Worm (Caenorhabditis elegans): ENCODE measurements around the gene srh-8.

The srh-8 gene

ce11 chrV:4007927-4008326 lies 2.6 kb downstream of the srh-8 start, which contains the start of gene srh-7:
TSS of gene srh-7 (plus strand) at chrV:4008227.
- TF ChIP-seq ets-7 (tag; optimal IDR thresholded peaks at IDR 0.05): no peak
- no peak for TF ChIP-seq ceh-13 (GFP tag; optimal IDR thresholded peaks at IDR 0.05)
- no peak for TF ChIP-seq ceh-36 (tag; optimal IDR thresholded peaks at IDR 0.05)
- TF ChIP-seq flt-1 (GFP tag; IDR thresholded peaks at IDR 0.05): no peak
- no peak for TF ChIP-seq tbx-11 (GFP tag; IDR thresholded peaks at IDR 0.05)

- TF ChIP-seq ama-1 (optimal IDR thresholded peaks at IDR 0.05) (no peak), B0310.2 (tag; optimal IDR thresholded peaks at IDR 0.05) (no peak), flt-1 (GFP tag; IDR thresholded peaks at IDR 0.05) (no peak), aly-1 (tag; optimal IDR thresholded peaks at IDR 0.05) (no peak), ets-7 (tag; optimal IDR thresholded peaks at IDR 0.05) (no peak), tra-4 (tag; optimal IDR thresholded peaks at IDR 0.05) (no peak), hmg-4 (GFP tag; optimal IDR thresholded peaks at IDR 0.05) (no peak), sea-1 (GFP tag; conservative IDR thresholded peaks at IDR 0.05) (no peak), F13C5.2 (tag; optimal IDR thresholded peaks at IDR 0.05) (no peak), tbx-11 (GFP tag; IDR thresholded peaks at IDR 0.05) (no peak)
These were observed 4.9 kb downstream of the srh-8 start, which contains the start of gene srh-4 for ce11 chrV:4010170-4010569. TSS of gene srh-4 (plus strand) at chrV:4010470.

DNA sequence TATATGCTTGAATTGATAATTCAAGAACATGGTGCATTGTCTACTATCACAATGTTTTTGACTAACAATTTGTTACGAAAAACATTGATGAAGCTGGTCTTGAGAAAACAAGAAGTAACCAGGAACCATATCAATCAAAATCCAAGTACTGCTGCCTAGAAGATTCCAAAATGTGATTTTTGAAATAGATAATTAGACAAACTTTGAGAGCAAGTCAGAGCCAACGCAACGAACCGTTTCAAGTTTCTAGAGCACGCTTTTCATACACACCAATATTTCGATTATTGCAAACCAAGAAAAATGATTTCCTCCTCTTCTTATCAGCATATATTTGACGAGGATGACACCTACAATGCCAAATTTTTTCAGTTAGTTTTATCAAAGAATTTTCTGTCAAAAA lies 11.5 kb downstream of the srh-8 start, which contains the start of gene srw-89:
Gene srw-89 (plus strand): TSS at position 301 of the 400 bp plus-strand sequence.
- TF ChIP-seq tra-4 (tag; optimal IDR thresholded peaks at IDR 0.05): no peak
- TF ChIP-seq hmg-4 (GFP tag; optimal IDR thresholded peaks at IDR 0.05): no peak
- TF ChIP-seq aly-1 (tag; optimal IDR thresholded peaks at IDR 0.05): no peak
- TF ChIP-seq tbx-11 (GFP tag; IDR thresholded peaks at IDR 0.05): no peak
- no peak for TF ChIP-seq ceh-36 (tag; optimal IDR thresholded peaks at IDR 0.05)
- TF ChIP-seq pes-1 (GFP tag; IDR thresholded peaks at IDR 0.05): no peak
- TF ChIP-seq sea-1 (GFP tag; conservative IDR thresholded peaks at IDR 0.05): no peak
- TF ChIP-seq ama-1 (optimal IDR thresholded peaks at IDR 0.05): no peak
- TF ChIP-seq ceh-13 (GFP tag; optimal IDR thresholded peaks at IDR 0.05): no peak
- no peak for TF ChIP-seq B0310.2 (tag; optimal IDR thresholded peaks at IDR 0.05)
- TF ChIP-seq hmbx-1 (tag; optimal IDR thresholded peaks at IDR 0.05): no peak
- no peak for TF ChIP-seq hnd-1 (tag; optimal IDR thresholded peaks at IDR 0.05)
- TF ChIP-seq scrt-1 (GFP tag; IDR thresholded peaks at IDR 0.05): no peak
- no peak for TF ChIP-seq F13C5.2 (tag; optimal IDR thresholded peaks at IDR 0.05)
- TF ChIP-seq ets-7 (tag; optimal IDR thresholded peaks at IDR 0.05): no peak
- no peak for TF ChIP-seq flt-1 (GFP tag; IDR thresholded peaks at IDR 0.05)

- TF ChIP-seq tbx-11 (GFP tag; IDR thresholded peaks at IDR 0.05) (no peak), tra-4 (tag; optimal IDR thresholded peaks at IDR 0.05) (no peak), ama-1 (optimal IDR thresholded peaks at IDR 0.05) (no peak), flt-1 (GFP tag; IDR thresholded peaks at IDR 0.05) (no peak), pes-1 (GFP tag; IDR thresholded peaks at IDR 0.05) (no peak), hmg-4 (GFP tag; optimal IDR thresholded peaks at IDR 0.05) (no peak)
These were observed 13.3 kb downstream of the srh-8 start for ce11 chrV:4018591-4018990.

- TF ChIP-seq hmg-4 (GFP tag; optimal IDR thresholded peaks at IDR 0.05): no peak
- TF ChIP-seq tra-4 (tag; optimal IDR thresholded peaks at IDR 0.05): no peak
- TF ChIP-seq tbx-37 (GFP tag; conservative IDR thresholded peaks at IDR 0.05): no peak
- TF ChIP-seq B0310.2 (tag; optimal IDR thresholded peaks at IDR 0.05): no peak
- TF ChIP-seq ama-1 (optimal IDR thresholded peaks at IDR 0.05): no peak
- TF ChIP-seq ceh-13 (GFP tag; optimal IDR thresholded peaks at IDR 0.05): no peak
- no peak for TF ChIP-seq sea-1 (GFP tag; conservative IDR thresholded peaks at IDR 0.05)
- no peak for TF ChIP-seq scrt-1 (GFP tag; IDR thresholded peaks at IDR 0.05)
- TF ChIP-seq ceh-36 (tag; optimal IDR thresholded peaks at IDR 0.05): no peak
- TF ChIP-seq ets-7 (tag; optimal IDR thresholded peaks at IDR 0.05): no peak
- no peak for TF ChIP-seq pes-1 (GFP tag; IDR thresholded peaks at IDR 0.05)
- no peak for TF ChIP-seq tbx-11 (GFP tag; IDR thresholded peaks at IDR 0.05)
- TF ChIP-seq aly-1 (tag; optimal IDR thresholded peaks at IDR 0.05): no peak
- TF ChIP-seq F13C5.2 (tag; optimal IDR thresholded peaks at IDR 0.05): no peak
- no peak for TF ChIP-seq hmbx-1 (tag; optimal IDR thresholded peaks at IDR 0.05)
- no peak for TF ChIP-seq flt-1 (GFP tag; IDR thresholded peaks at IDR 0.05)
- TF ChIP-seq hnd-1 (tag; optimal IDR thresholded peaks at IDR 0.05): no peak
These were observed 13.9 kb downstream of the srh-8 start, which contains the start of gene K09D9.3 for ce11 chrV:4019188-4019587. TSS of gene K09D9.3 (plus strand) at chrV:4019488.

DNA sequence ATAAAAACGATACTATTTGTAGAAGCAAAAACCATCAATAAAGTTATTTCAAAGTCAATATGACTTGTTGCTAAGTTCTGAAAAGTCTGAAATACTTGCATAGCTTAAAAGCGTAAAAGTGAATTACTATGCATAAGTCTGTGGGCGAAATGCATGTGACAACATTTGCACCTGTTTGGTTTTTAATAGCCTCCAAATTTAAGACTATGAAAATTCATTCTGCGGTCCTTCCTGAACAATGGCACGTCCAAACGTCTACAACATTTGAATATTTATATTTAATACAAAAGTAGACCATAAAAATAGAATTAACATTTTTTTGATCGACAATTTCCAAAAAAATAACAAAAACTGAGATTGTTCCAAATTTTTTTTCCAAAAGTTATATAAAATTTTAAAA lies 16.5 kb downstream of the srh-8 start, which contains the start of gene K09D9.14:
Gene K09D9.14 (minus strand): TSS at position 101 of the 400 bp plus-strand sequence.
- TF ChIP-seq flt-1 (GFP tag; IDR thresholded peaks at IDR 0.05) (no peak), F13C5.2 (tag; optimal IDR thresholded peaks at IDR 0.05) (no peak), ceh-36 (tag; optimal IDR thresholded peaks at IDR 0.05) (no peak), aly-1 (tag; optimal IDR thresholded peaks at IDR 0.05) (no peak), hmbx-1 (tag; optimal IDR thresholded peaks at IDR 0.05) (no peak), ceh-13 (GFP tag; optimal IDR thresholded peaks at IDR 0.05) (no peak)

ce11 chrV:4022309-4022708 lies 17.0 kb downstream of the srh-8 start, which contains the start of gene cyp-35A3:
TSS of gene cyp-35A3 (plus strand) at chrV:4022609.
- TF ChIP-seq tra-4 (tag; optimal IDR thresholded peaks at IDR 0.05) (no peak), B0310.2 (tag; optimal IDR thresholded peaks at IDR 0.05) (no peak), hmg-4 (GFP tag; optimal IDR thresholded peaks at IDR 0.05) (no peak), ets-7 (tag; optimal IDR thresholded peaks at IDR 0.05) (no peak), hmbx-1 (tag; optimal IDR thresholded peaks at IDR 0.05) (no peak), flt-1 (GFP tag; IDR thresholded peaks at IDR 0.05) (no peak), ceh-36 (tag; optimal IDR thresholded peaks at IDR 0.05) (no peak), aly-1 (tag; optimal IDR thresholded peaks at IDR 0.05) (no peak), tbx-11 (GFP tag; IDR thresholded peaks at IDR 0.05) (no peak), pes-1 (GFP tag; IDR thresholded peaks at IDR 0.05) (no peak), hnd-1 (tag; optimal IDR thresholded peaks at IDR 0.05) (no peak), scrt-1 (GFP tag; IDR thresholded peaks at IDR 0.05) (no peak), tbx-37 (GFP tag; conservative IDR thresholded peaks at IDR 0.05) (no peak), ama-1 (optimal IDR thresholded peaks at IDR 0.05) (no peak), ceh-13 (GFP tag; optimal IDR thresholded peaks at IDR 0.05) (no peak), F13C5.2 (tag; optimal IDR thresholded peaks at IDR 0.05) (no peak), sea-1 (GFP tag; conservative IDR thresholded peaks at IDR 0.05) (no peak)

DNA sequence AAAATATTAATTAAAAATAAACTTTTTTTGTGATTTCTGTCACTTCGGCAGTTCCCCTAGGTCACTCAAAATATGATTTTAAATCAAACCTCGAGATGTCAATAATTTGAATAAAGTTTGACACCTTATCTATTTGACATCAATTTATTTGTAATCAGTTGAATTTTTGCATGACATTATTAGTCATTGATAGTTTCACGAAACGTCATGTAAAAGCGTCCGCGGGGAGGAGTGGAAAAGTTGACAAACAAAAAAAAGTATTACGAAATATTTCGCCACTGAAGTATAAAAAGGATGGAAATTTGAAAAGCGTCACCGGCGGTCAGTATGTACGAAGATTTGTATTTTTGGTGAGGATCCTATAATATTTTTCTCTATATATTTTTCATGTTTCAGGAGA lies 19.5 kb downstream of the srh-8 start, which contains the start of gene K09D9.1:
Gene K09D9.1 (plus strand): TSS at position 271 of the 400 bp plus-strand sequence.
- TF ChIP-seq ceh-36 (tag; optimal IDR thresholded peaks at IDR 0.05) (no peak), B0310.2 (tag; optimal IDR thresholded peaks at IDR 0.05) (no peak), hmg-4 (GFP tag; optimal IDR thresholded peaks at IDR 0.05) (no peak), hmbx-1 (tag; optimal IDR thresholded peaks at IDR 0.05) (no peak), ceh-13 (GFP tag; optimal IDR thresholded peaks at IDR 0.05) (no peak), F13C5.2 (tag; optimal IDR thresholded peaks at IDR 0.05) (no peak), scrt-1 (GFP tag; IDR thresholded peaks at IDR 0.05) (no peak), ets-7 (tag; optimal IDR thresholded peaks at IDR 0.05) (no peak), sea-1 (GFP tag; conservative IDR thresholded peaks at IDR 0.05) (no peak), tbx-11 (GFP tag; IDR thresholded peaks at IDR 0.05) (no peak), ama-1 (optimal IDR thresholded peaks at IDR 0.05) (no peak), aly-1 (tag; optimal IDR thresholded peaks at IDR 0.05) (no peak), hnd-1 (tag; optimal IDR thresholded peaks at IDR 0.05) (no peak), tbx-37 (GFP tag; conservative IDR thresholded peaks at IDR 0.05) (no peak), pes-1 (GFP tag; IDR thresholded peaks at IDR 0.05) (no peak), tra-4 (tag; optimal IDR thresholded peaks at IDR 0.05) (no peak)

Data from whole organism, early embryonic.